Worm (Caenorhabditis elegans): ENCODE data around the gene H20J04.7.
A peak's percentile ranks its signal among the peaks of the same experiment; 100 is the strongest.

H20J04.7 gene

DNA sequence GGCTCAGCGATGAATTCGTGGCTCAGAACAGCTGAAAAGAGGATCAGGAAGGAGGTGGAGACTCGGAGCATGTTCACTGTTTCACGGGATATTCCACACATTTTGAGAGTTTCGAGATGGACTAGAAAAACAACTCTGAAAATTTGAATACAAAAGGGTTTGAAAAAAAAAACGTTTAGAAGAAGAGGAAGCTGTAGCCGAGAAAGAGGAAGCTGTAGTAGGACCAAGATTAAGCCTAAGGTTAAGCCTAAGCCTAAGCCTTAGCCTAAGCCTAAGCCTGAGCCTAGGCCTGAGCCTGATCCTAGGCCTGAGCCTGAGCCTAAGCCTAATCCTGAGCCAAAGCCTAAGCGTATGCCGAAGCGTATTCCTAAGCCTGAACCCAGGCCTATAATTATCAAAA is 43.0 kb downstream of the H20J04.7 start, which contains the start of gene plep-1:
Gene plep-1, minus strand, starts transcription at position 101 of the 400 bp plus-strand sequence.
- TF ChIP-seq dve-1 (tag; optimal IDR thresholded peaks at IDR 0.05) (peak; percentile 40), elt-4 (tag; optimal IDR thresholded peaks at IDR 0.05) (no peak), F13H6.1 (tag; optimal IDR thresholded peaks at IDR 0.05) (no peak)

DNA sequence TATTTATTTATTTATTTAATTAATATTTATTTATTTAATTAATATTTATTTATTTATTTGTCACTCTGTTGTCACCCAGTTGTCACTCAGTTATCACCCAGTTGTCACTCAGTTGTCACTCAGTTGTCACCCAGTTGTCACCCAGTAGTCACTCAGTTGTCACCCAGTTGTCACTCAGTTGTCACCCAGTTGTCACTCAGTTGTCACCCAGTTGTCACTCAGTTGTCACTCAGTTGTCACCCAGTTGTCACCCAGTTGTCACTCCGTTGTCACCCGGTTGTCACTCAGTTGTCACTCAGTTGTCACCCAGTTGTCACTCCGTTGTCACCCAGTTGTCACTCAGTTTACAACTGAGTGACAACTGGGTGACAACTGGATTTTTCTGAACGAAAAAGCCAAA is 46.0 kb downstream of the H20J04.7 start:
- TF ChIP-seq unc-55 (GFP tag; optimal IDR thresholded peaks at IDR 0.05) = peak; percentile 76

DNA sequence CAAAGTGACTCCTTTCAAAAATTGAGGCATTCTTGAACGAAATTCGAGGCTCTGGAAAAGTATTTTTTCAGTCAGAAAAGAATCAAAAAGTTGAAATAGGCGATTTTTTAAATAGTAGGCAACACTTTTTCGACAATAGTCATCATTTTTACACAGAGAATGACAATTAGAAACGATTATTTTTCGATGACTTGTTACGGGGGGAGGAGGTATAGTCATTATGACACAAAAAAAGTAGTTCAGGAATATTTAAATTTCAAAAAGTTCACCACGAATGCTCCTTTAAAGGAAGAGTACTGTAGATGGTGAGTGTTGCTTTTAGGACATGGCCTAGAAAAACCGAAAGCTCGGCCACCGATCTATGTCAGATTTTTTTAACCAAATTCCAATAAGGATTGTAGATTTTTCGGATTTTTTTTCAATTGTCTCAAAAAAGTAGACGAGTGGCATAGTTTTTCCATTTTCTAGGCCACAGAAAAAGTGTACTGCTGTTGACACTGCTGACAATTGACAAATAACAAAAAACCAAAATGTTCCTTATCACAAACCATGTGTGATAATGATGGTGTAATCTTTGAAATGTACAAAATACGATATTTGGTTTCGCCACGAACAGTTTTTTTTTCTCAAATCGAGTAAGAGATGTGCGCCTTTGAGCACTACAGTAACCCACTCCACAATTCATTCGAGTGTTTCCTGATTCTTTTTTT is 48.0 kb downstream of the H20J04.7 start, which contains the start of gene Y52E8A.3:
Gene Y52E8A.3, minus strand, starts transcription at position 51 of the 710 bp plus-strand sequence.
- TF ChIP-seq ceh-30 (tag; optimal IDR thresholded peaks at IDR 0.05) (no peak), madf-2 (tag; optimal IDR thresholded peaks at IDR 0.05) (no peak), ama-1 (optimal IDR thresholded peaks at IDR 0.05) (no peak), dmd-4 (tag; optimal IDR thresholded peaks at IDR 0.05; ENCODE audit: borderline replicate concordance) (no peak), nhr-232 (tag; optimal IDR thresholded peaks at IDR 0.05) (no peak), elt-4 (tag; optimal IDR thresholded peaks at IDR 0.05) (no peak), pqm-1 (tag; optimal IDR thresholded peaks at IDR 0.05) (no peak), odd-2 (tag; optimal IDR thresholded peaks at IDR 0.05) (no peak), ceh-14 (tag; optimal IDR thresholded peaks at IDR 0.05) (no peak), ceh-18 (tag; optimal IDR thresholded peaks at IDR 0.05) (no peak), sox-4 (tag; optimal IDR thresholded peaks at IDR 0.05) (no peak), pat-9 (tag; optimal IDR thresholded peaks at IDR 0.05) (no peak), ceh-6 (GFP tag; optimal IDR thresholded peaks at IDR 0.05) (no peak), K02D7.2 (tag; optimal IDR thresholded peaks at IDR 0.05) (no peak), C08G9.2 (tag; optimal IDR thresholded peaks at IDR 0.05) (no peak)
